Fruit fly (Drosophila melanogaster) whole organism, embryonic: Measurements from ENCODE around the gene scu.

Source experiments
- Atf3 ChIP-seq: fragments of 200-800 bp; sonication (Bioruptor generic); optimal IDR thresholded peaks from 3 replicates; lab custom pipeline; 2016; ENCODE audit warnings: missing biosample characterization, missing genetic modification characterization
- BEAF-32 ChIP-seq: fragments of 200-800 bp; sonication (Bioruptor generic); optimal IDR thresholded peaks from 3 replicates; lab custom pipeline; 2017; ENCODE audit warnings: missing biosample characterization, missing genetic modification characterization, mild to moderate bottlenecking, moderate library complexity, missing genetic modification reagents
- CG10654 ChIP-seq: fragments of 200-800 bp; sonication (Bioruptor generic); optimal IDR thresholded peaks from 2 replicates; lab custom pipeline; 2016; ENCODE audit warnings: missing biosample characterization, missing genetic modification characterization
- CG12299 ChIP-seq: fragments of 200-800 bp; sonication (Bioruptor generic); optimal IDR thresholded peaks from 2 replicates; lab custom pipeline; 2018; ENCODE audit warnings: missing biosample characterization, mild to moderate bottlenecking, missing genetic modification characterization
- CG12391 ChIP-seq: fragments of 200-800 bp; sonication (Bioruptor generic); optimal IDR thresholded peaks from 3 replicates; lab custom pipeline; 2018; ENCODE audit warnings: missing biosample characterization, mild to moderate bottlenecking, missing genetic modification characterization, moderate library complexity
- CG13287 ChIP-seq: fragments of 200-800 bp; sonication (Bioruptor generic); IDR thresholded peaks from 2 replicates; pipeline ENCODE4 v1.3.6; 2022; ENCODE audit warnings: missing biosample characterization, missing genetic modification characterization; ENCODE audit not compliant: partially characterized antibody
- CG14710 ChIP-seq: fragments of 200-800 bp; sonication (Bioruptor generic); optimal IDR thresholded peaks from 3 replicates; lab custom pipeline; 2019; ENCODE audit warnings: missing biosample characterization, mild to moderate bottlenecking, missing genetic modification characterization, moderate library complexity
- CG1647 ChIP-seq: fragments of 200-800 bp; sonication (Bioruptor generic); optimal IDR thresholded peaks from 3 replicates; lab custom pipeline; 2016; ENCODE audit warnings: missing biosample characterization, missing genetic modification characterization
- CG16815 ChIP-seq: fragments of 200-800 bp; sonication (Bioruptor generic); optimal IDR thresholded peaks from 3 replicates; lab custom pipeline; 2017; ENCODE audit warnings: missing biosample characterization, mild to moderate bottlenecking, missing genetic modification characterization
- CG30020 ChIP-seq: fragments of 200-800 bp; optimal IDR thresholded peaks from 2 replicates; lab custom pipeline; 2019; ENCODE audit warnings: missing biosample characterization, mild to moderate bottlenecking, missing genetic modification characterization, moderate library complexity
- CG30431 ChIP-seq: fragments of 200-800 bp; sonication (Bioruptor generic); optimal IDR thresholded peaks from 2 replicates; lab custom pipeline; 2017; ENCODE audit warnings: missing biosample characterization, missing genetic modification characterization
- CG31224 ChIP-seq: fragments of 200-800 bp; sonication (Bioruptor generic); IDR thresholded peaks from 2 replicates; pipeline ENCODE4 v1.3.6; 2022; ENCODE audit warnings: missing biosample characterization, missing genetic modification characterization
- CG31441 ChIP-seq: fragments of 200-800 bp; sonication (Bioruptor generic); IDR thresholded peaks from 2 replicates; pipeline ENCODE4 v1.3.6; 2022; ENCODE audit warnings: missing biosample characterization, missing genetic modification characterization
- CG33213 ChIP-seq: fragments of 200-800 bp; sonication (Bioruptor generic); optimal IDR thresholded peaks from 3 replicates; lab custom pipeline; 2016; ENCODE audit warnings: missing biosample characterization, missing genetic modification characterization
- CG43689 ChIP-seq: fragments of 200-800 bp; sonication (Bioruptor generic); IDR thresholded peaks from 2 replicates; pipeline ENCODE4 v1.3.6; 2022; ENCODE audit warnings: missing biosample characterization, missing genetic modification characterization
- CG9932 ChIP-seq: fragments of 200-800 bp; sonication (Bioruptor generic); IDR thresholded peaks from 2 replicates; pipeline ENCODE4 v1.3.6; 2022; ENCODE audit warnings: missing biosample characterization, missing genetic modification characterization
- Camta ChIP-seq: fragments of 200-800 bp; sonication (Bioruptor generic); optimal IDR thresholded peaks from 2 replicates; lab custom pipeline; 2016; ENCODE audit warnings: missing biosample characterization, missing genetic modification characterization
- CoRest ChIP-seq: fragments of 200-800 bp; sonication (Bioruptor generic); optimal IDR thresholded peaks from 3 replicates; lab custom pipeline; 2018; ENCODE audit warnings: missing biosample characterization, mild to moderate bottlenecking, missing genetic modification characterization, moderate library complexity
- D19A ChIP-seq: fragments of 200-800 bp; optimal IDR thresholded peaks from 3 replicates; lab custom pipeline; 2019; ENCODE audit warnings: missing biosample characterization, mild to moderate bottlenecking, missing genetic modification characterization, moderate library complexity
- D19B ChIP-seq: fragments of 200-800 bp; sonication (Bioruptor generic); optimal IDR thresholded peaks from 2 replicates; lab custom pipeline; 2017; ENCODE audit warnings: missing biosample characterization, mild to moderate bottlenecking, missing genetic modification characterization
- Dip2 ChIP-seq: fragments of 200-800 bp; sonication (Bioruptor generic); IDR thresholded peaks from 2 replicates; pipeline ENCODE4 v1.3.6; 2022; ENCODE audit warnings: missing biosample characterization, missing genetic modification characterization
- Dll ChIP-seq: fragments of 200-800 bp; sonication (Bioruptor generic); IDR thresholded peaks from 4 replicates; pipeline ENCODE4 v1.3.6; 2022; ENCODE audit warnings: missing biosample characterization, missing genetic modification characterization; ENCODE audit not compliant: partially characterized antibody
- Gsc ChIP-seq: fragments of 200-800 bp; sonication (Bioruptor generic); IDR thresholded peaks from 2 replicates; pipeline ENCODE4 v1.3.6; 2022; ENCODE audit warnings: missing biosample characterization, missing genetic modification characterization
- Hr78 ChIP-seq, 2 experiments: fragments of 200-800 bp in 1 of 2; fragments of >200 bp in 1 of 2; sonication (Bioruptor generic) in 1 of 2; optimal IDR thresholded peaks; 2 replicates each; lab custom pipeline; 2017 to 2019; ENCODE audit warnings: missing biosample characterization in 2 of 2, missing genetic modification characterization in 2 of 2, mild to moderate bottlenecking in 1 of 2, moderate library complexity in 1 of 2
- MBD-R2 ChIP-seq: fragments of 200-800 bp; sonication (Bioruptor generic); IDR thresholded peaks from 2 replicates; pipeline ENCODE4 v1.3.6; 2022; ENCODE audit warnings: missing biosample characterization, missing genetic modification characterization
- Med ChIP-seq: fragments of 200-800 bp; sonication (Bioruptor generic); peaks from one replicate; lab custom pipeline; 2016; ENCODE audit warnings: missing biosample characterization, missing genetic modification characterization, mild to moderate bottlenecking, inconsistent platforms, moderate library complexity
- NC2β ChIP-seq: fragments of 200-800 bp; sonication (Bioruptor generic); optimal IDR thresholded peaks from 2 replicates; lab custom pipeline; 2016; ENCODE audit warnings: missing biosample characterization, missing genetic modification characterization
- Rx ChIP-seq: fragments of 200-800 bp; sonication (Bioruptor generic); IDR thresholded peaks from 2 replicates; pipeline ENCODE4 v1.3.6; 2022; ENCODE audit warnings: missing biosample characterization, missing genetic modification characterization
- Sox100B ChIP-seq: fragments of 200-800 bp; sonication (Bioruptor generic); optimal IDR thresholded peaks from 3 replicates; lab custom pipeline; 2018; ENCODE audit warnings: missing biosample characterization, mild to moderate bottlenecking, missing genetic modification characterization
- Vsx1 ChIP-seq: fragments of 200-800 bp; sonication (Bioruptor generic); optimal IDR thresholded peaks from 2 replicates; lab custom pipeline; 2017; ENCODE audit warnings: missing biosample characterization, mild to moderate bottlenecking, missing genetic modification characterization, missing genetic modification reagents
- abd-A ChIP-seq: fragments of 200-800 bp; sonication (Bioruptor generic); optimal IDR thresholded peaks from 3 replicates; lab custom pipeline; 2019; ENCODE audit warnings: missing biosample characterization, mild to moderate bottlenecking, missing genetic modification characterization, moderate library complexity
- ash1 ChIP-seq: fragments of 200-800 bp; sonication (Bioruptor generic); optimal IDR thresholded peaks from 2 replicates; lab custom pipeline; 2018; ENCODE audit warnings: missing biosample characterization, mild to moderate bottlenecking, missing genetic modification characterization
- chm ChIP-seq: fragments of 200-800 bp; sonication (Bioruptor generic); IDR thresholded peaks from 2 replicates; pipeline ENCODE4 v1.3.6; 2022; ENCODE audit warnings: missing biosample characterization, missing genetic modification characterization
- croc ChIP-seq: fragments of 200-800 bp; sonication (Bioruptor generic); conservative IDR thresholded peaks from 3 replicates; pipeline ENCODE4 v1.3.6; 2022; ENCODE audit warnings: missing biosample characterization, missing genetic modification characterization
- danr ChIP-seq: fragments of 200-800 bp; sonication (Bioruptor generic); IDR thresholded peaks from 2 replicates; pipeline ENCODE4 v1.3.6; 2022; ENCODE audit warnings: missing biosample characterization, missing genetic modification characterization
- dati ChIP-seq: fragments of 200-800 bp; sonication (Bioruptor generic); IDR thresholded peaks from 2 replicates; pipeline ENCODE4 v1.3.6; 2022; ENCODE audit warnings: missing biosample characterization, missing genetic modification characterization
- gfzf ChIP-seq: fragments of 200-800 bp; sonication (Bioruptor generic); optimal IDR thresholded peaks from 2 replicates; lab custom pipeline; 2016; ENCODE audit warnings: missing biosample characterization, mild to moderate bottlenecking, missing genetic modification characterization, moderate library complexity
- gsb ChIP-seq: fragments of 200-800 bp; sonication (Bioruptor generic); IDR thresholded peaks from 2 replicates; pipeline ENCODE4 v1.3.6; 2022; ENCODE audit warnings: missing biosample characterization, missing genetic modification characterization
- hb ChIP-seq: fragments of 200-800 bp; sonication (Bioruptor generic); IDR thresholded peaks from 3 replicates; pipeline ENCODE4 v1.3.6; 2022; ENCODE audit warnings: missing biosample characterization, missing genetic modification characterization; ENCODE audit not compliant: partially characterized antibody
- hbn ChIP-seq: fragments of 200-800 bp; sonication (Bioruptor generic); IDR thresholded peaks from 2 replicates; pipeline ENCODE4 v1.3.6; 2022; ENCODE audit warnings: missing biosample characterization, missing genetic modification characterization; ENCODE audit not compliant: partially characterized antibody
- odd ChIP-seq: fragments of 200-800 bp; sonication (Bioruptor generic); optimal IDR thresholded peaks from 2 replicates; lab custom pipeline; 2017; ENCODE audit warnings: missing biosample characterization, mild to moderate bottlenecking, missing genetic modification characterization
- peb ChIP-seq: fragments of 200-800 bp; sonication (Bioruptor generic); IDR thresholded peaks from 2 replicates; pipeline ENCODE4 v1.3.6; 2022; ENCODE audit warnings: missing biosample characterization, missing genetic modification characterization
- sc ChIP-seq, 3 experiments: fragments of >200 bp in 2 of 3; fragments of 200-800 bp in 1 of 3; sonication (Bioruptor generic) in 1 of 3; optimal IDR thresholded peaks; 2 replicates in 2 of 3; 3 replicates in 1 of 3; lab custom pipeline; 2017; ENCODE audit warnings: mild to moderate bottlenecking in 1 of 3, missing biosample characterization in 1 of 3, missing genetic modification characterization in 1 of 3, missing genetic modification reagents in 1 of 3
- sens ChIP-seq: fragments of 200-800 bp; sonication (Bioruptor generic); peaks from one replicate; lab custom pipeline; 2016; ENCODE audit warnings: missing biosample characterization, missing genetic modification characterization
- shn ChIP-seq: fragments of 200-800 bp; sonication (Bioruptor generic); optimal IDR thresholded peaks from 3 replicates; lab custom pipeline; 2016; ENCODE audit warnings: missing biosample characterization, missing genetic modification characterization
- sima ChIP-seq: fragments of 200-800 bp; sonication (Bioruptor generic); optimal IDR thresholded peaks from 2 replicates; lab custom pipeline; 2016; ENCODE audit warnings: missing biosample characterization, missing genetic modification characterization
- tup ChIP-seq: fragments of 200-800 bp; sonication (Bioruptor generic); optimal IDR thresholded peaks from 2 replicates; lab custom pipeline; 2016; ENCODE audit warnings: missing biosample characterization, mild to moderate bottlenecking, missing genetic modification characterization, moderate library complexity

Gene scu

DNA sequence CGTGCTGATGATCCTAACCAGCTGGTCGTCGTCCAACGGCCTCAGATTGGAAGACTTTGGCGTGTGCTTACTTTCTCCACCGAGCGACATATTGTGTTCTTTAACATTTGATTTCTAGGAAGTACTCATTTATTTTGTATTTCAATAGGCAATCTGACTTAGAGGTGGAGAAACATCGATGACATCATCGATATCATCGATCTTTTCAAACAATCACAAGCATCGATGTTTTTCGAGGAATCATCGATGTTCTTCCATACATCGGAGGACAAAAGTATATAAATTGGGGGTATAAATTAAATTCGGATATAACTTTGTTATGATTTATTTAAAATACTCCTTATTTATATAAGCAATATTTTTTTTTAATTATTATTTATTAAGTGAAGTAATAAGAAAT, 726 bp upstream of the scu start, which contains the start of gene Swt1 (continued):
- TF ChIP-seq NC2β (GFP tag; lab: Kevin White, UChicago): no peak
- TF ChIP-seq CG13287: peak; percentile 90
- peak; percentile 52 for TF ChIP-seq sens (GFP tag; lab: Kevin White, UChicago)
- peak; percentile 30 for TF ChIP-seq CG12391 (tag; lab: Kevin White, UChicago)
- peak; percentile 81 for TF ChIP-seq Med
- peak; percentile 87 for TF ChIP-seq hb (GFP tag; lab: Robert Waterston, UW)
- TF ChIP-seq Vsx1: no peak
- no peak for TF ChIP-seq CG12299 (tag; lab: Kevin White, UChicago)
- TF ChIP-seq CoRest: peak; percentile 6
- TF ChIP-seq dati (GFP tag; lab: Robert Waterston, UW): no peak
- TF ChIP-seq peb: no peak
- TF ChIP-seq hbn (GFP tag; lab: Robert Waterston, UW): peak; percentile 87
- TF ChIP-seq CG14710 (tag; lab: Kevin White, UChicago): peak; percentile 16
- TF ChIP-seq CG10654 (GFP tag; lab: Kevin White, UChicago): no peak
- TF ChIP-seq BEAF-32: peak; percentile 81
- TF ChIP-seq CG30020 (tag; lab: Kevin White, UChicago): peak; percentile 6
- TF ChIP-seq CG30431 (GFP tag; lab: Kevin White, UChicago): no peak
- no peak for TF ChIP-seq odd
- no peak for TF ChIP-seq CG1647 (GFP tag; lab: Kevin White, UChicago)
- peak; percentile 65 for TF ChIP-seq MBD-R2 (GFP tag; lab: Robert Waterston, UW)
- TF ChIP-seq Sox100B: no peak
- TF ChIP-seq CG33213 (GFP tag; lab: Kevin White, UChicago): no peak
- no peak for TF ChIP-seq CG43689
- TF ChIP-seq shn (GFP tag; lab: Kevin White, UChicago): no peak
- TF ChIP-seq Rx (GFP tag; lab: Robert Waterston, UW): no peak
- TF ChIP-seq CG9932: 0 out of 2 replicates have a peak, but pooled peaks have one; percentile 28
- TF ChIP-seq chm (GFP tag; lab: Robert Waterston, UW): no peak
- no peak for TF ChIP-seq gsb (GFP tag; lab: Robert Waterston, UW)
- TF ChIP-seq Camta (GFP tag; lab: Kevin White, UChicago): no peak

DNA sequence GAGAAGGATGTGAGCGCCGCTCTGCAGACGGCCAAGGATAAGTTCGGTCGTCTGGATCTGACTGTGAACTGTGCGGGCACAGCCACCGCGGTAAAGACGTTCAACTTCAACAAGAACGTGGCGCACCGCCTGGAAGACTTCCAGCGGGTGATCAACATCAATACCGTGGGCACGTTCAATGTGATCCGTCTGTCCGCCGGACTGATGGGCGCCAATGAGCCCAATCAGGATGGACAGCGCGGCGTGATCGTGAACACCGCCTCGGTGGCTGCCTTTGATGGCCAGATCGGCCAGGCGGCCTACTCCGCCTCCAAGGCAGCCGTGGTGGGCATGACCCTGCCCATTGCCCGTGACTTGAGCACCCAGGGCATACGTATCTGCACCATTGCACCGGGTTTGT, 1.1 kb downstream of the scu start:
- TF ChIP-seq gfzf: no peak
- no peak for TF ChIP-seq tup (GFP tag; lab: Kevin White, UChicago)
- no peak for TF ChIP-seq D19B
- no peak for TF ChIP-seq danr
- TF ChIP-seq CG16815 (GFP tag; lab: Kevin White, UChicago): no peak
- no peak for TF ChIP-seq Gsc (GFP tag; lab: Robert Waterston, UW)
- no peak for TF ChIP-seq D19A (tag; lab: Kevin White, UChicago)
- TF ChIP-seq hbn (GFP tag; lab: Robert Waterston, UW): no peak
- no peak for TF ChIP-seq ash1 (GFP tag; lab: Kevin White, UChicago)
- TF ChIP-seq sc (optimal IDR thresholded peaks at IDR 0.05; lab: Kevin White, UChicago): no peak
- no peak for TF ChIP-seq sc (GFP tag; optimal IDR thresholded peaks at IDR 0.05; lab: Kevin White, UChicago)
- no peak for TF ChIP-seq croc
- no peak for TF ChIP-seq Dip2
- TF ChIP-seq sima: no peak
- TF ChIP-seq Hr78 (GFP tag; optimal IDR thresholded peaks at IDR 0.05; lab: Kevin White, UChicago): no peak
- TF ChIP-seq abd-A: no peak
- TF ChIP-seq CG31441 (GFP tag; lab: Robert Waterston, UW): no peak
- TF ChIP-seq Atf3: no peak
- no peak for TF ChIP-seq Dll (GFP tag; lab: Robert Waterston, UW)
- TF ChIP-seq CG31224 (GFP tag; lab: Robert Waterston, UW): no peak
